Worm (Caenorhabditis elegans): ENCODE measurements around the gene mtp-18.
A peak's percentile ranks its signal among the peaks of the same experiment; 100 is the strongest.

The mtp-18 gene

ce11 chrX:6253899-6254670, 47.9 kb upstream of the mtp-18 start:
- TF ChIP-seq ceh-9 (tag; optimal IDR thresholded peaks at IDR 0.05): no peak
- no peak for TF ChIP-seq nhr-11 (tag; optimal IDR thresholded peaks at IDR 0.05)
- peak; percentile 71 for TF ChIP-seq ceh-28 (tag; optimal IDR thresholded peaks at IDR 0.05)
- no peak for TF ChIP-seq nhr-28 (tag; optimal IDR thresholded peaks at IDR 0.05)
- peak; percentile 99 for TF ChIP-seq ama-1 (optimal IDR thresholded peaks at IDR 0.05)
- TF ChIP-seq unc-39 (tag; optimal IDR thresholded peaks at IDR 0.05): no peak
- TF ChIP-seq R02D3.7 (tag; optimal IDR thresholded peaks at IDR 0.05): no peak
- no peak for TF ChIP-seq ztf-11 (tag; optimal IDR thresholded peaks at IDR 0.05)
- no peak for TF ChIP-seq ceh-16 (tag; optimal IDR thresholded peaks at IDR 0.05)
- peak; percentile 63 for TF ChIP-seq pha-4 (tag; optimal IDR thresholded peaks at IDR 0.05)
- no peak for TF ChIP-seq elt-1 (tag; optimal IDR thresholded peaks at IDR 0.05)
- no peak for TF ChIP-seq daf-12 (tag; optimal IDR thresholded peaks at IDR 0.05)
- TF ChIP-seq aly-2 (tag; optimal IDR thresholded peaks at IDR 0.05): peak; percentile 35
- TF ChIP-seq sea-2 (GFP tag; optimal IDR thresholded peaks at IDR 0.05): no peak
- TF ChIP-seq nhr-77 (tag; optimal IDR thresholded peaks at IDR 0.05): peak; percentile 30
- TF ChIP-seq ZK546.5 (tag; optimal IDR thresholded peaks at IDR 0.05): no peak
- TF ChIP-seq eor-1 (tag; optimal IDR thresholded peaks at IDR 0.05): no peak
- TF ChIP-seq nhr-76 (tag; optimal IDR thresholded peaks at IDR 0.05): no peak
- TF ChIP-seq jun-1 (tag; optimal IDR thresholded peaks at IDR 0.05): peak; percentile 79
- no peak for TF ChIP-seq mml-1 (tag; optimal IDR thresholded peaks at IDR 0.05)
- TF ChIP-seq nhr-23 (tag; optimal IDR thresholded peaks at IDR 0.05): peak; percentile 28
- TF ChIP-seq snpc-4 (tag; optimal IDR thresholded peaks at IDR 0.05): no peak
- TF ChIP-seq skn-1 (tag; optimal IDR thresholded peaks at IDR 0.05): no peak
- no peak for TF ChIP-seq lin-39 (tag; optimal IDR thresholded peaks at IDR 0.05)
- peak; percentile 36 for TF ChIP-seq nfya-1 (tag; optimal IDR thresholded peaks at IDR 0.05; ENCODE audit: insufficient read depth)
- TF ChIP-seq tbx-2 (tag; optimal IDR thresholded peaks at IDR 0.05): peak; percentile 37
- no peak for TF ChIP-seq nhr-12 (tag; optimal IDR thresholded peaks at IDR 0.05)
- TF ChIP-seq hmg-11 (tag; optimal IDR thresholded peaks at IDR 0.05): peak; percentile 8
- TF ChIP-seq elt-3 (tag; optimal IDR thresholded peaks at IDR 0.05): peak in 1 of 3 experiments; percentile 47
- TF ChIP-seq lin-15B (tag; optimal IDR thresholded peaks at IDR 0.05): no peak
- no peak for TF ChIP-seq zag-1 (tag; optimal IDR thresholded peaks at IDR 0.05)
- peak; percentile 70 for TF ChIP-seq unc-62 (GFP tag; optimal IDR thresholded peaks at IDR 0.05)
- TF ChIP-seq mdl-1 (tag; optimal IDR thresholded peaks at IDR 0.05): peak; percentile 30
- TF ChIP-seq lsy-12 (tag; optimal IDR thresholded peaks at IDR 0.05): no peak
- no peak for TF ChIP-seq nhr-67 (tag; optimal IDR thresholded peaks at IDR 0.05)
- no peak for TF ChIP-seq nhr-237 (tag; optimal IDR thresholded peaks at IDR 0.05)
- no peak for TF ChIP-seq egl-27 (tag; optimal IDR thresholded peaks at IDR 0.05)
- TF ChIP-seq egl-5 (tag; optimal IDR thresholded peaks at IDR 0.05): peak; percentile 79
- TF ChIP-seq fkh-2 (tag; optimal IDR thresholded peaks at IDR 0.05): no peak
- TF ChIP-seq ceh-82 (tag; optimal IDR thresholded peaks at IDR 0.05): no peak
- TF ChIP-seq fkh-10 (GFP tag; optimal IDR thresholded peaks at IDR 0.05): no peak
- peak; percentile 51 for TF ChIP-seq elt-2 (tag; optimal IDR thresholded peaks at IDR 0.05)
- TF ChIP-seq nhr-43 (tag; optimal IDR thresholded peaks at IDR 0.05; ENCODE audit: poor library complexity, severe bottlenecking): peak; percentile 84
- peak; percentile 51 for TF ChIP-seq pqm-1 (tag; optimal IDR thresholded peaks at IDR 0.05)
- TF ChIP-seq fos-1 (tag; optimal IDR thresholded peaks at IDR 0.05): no peak
- no peak for TF ChIP-seq ztf-4 (tag; optimal IDR thresholded peaks at IDR 0.05)
- peak; percentile 81 for TF ChIP-seq nhr-25 (tag; optimal IDR thresholded peaks at IDR 0.05)
